Fruit fly (Drosophila melanogaster) whole organism, adult: Measurements from ENCODE around the gene Pp1-87B.

Experiments
- CG11617 ChIP-seq: fragments of 200-800 bp; sonication (Bioruptor generic); optimal IDR thresholded peaks from 2 replicates; lab custom pipeline; 2017; ENCODE audit warnings: mild to moderate bottlenecking, missing biosample characterization, missing genetic modification reagents, missing genetic modification characterization
- CG12768 ChIP-seq: fragments of 200-800 bp; sonication (Bioruptor generic); optimal IDR thresholded peaks from 2 replicates; lab custom pipeline; 2017; ENCODE audit warnings: missing biosample characterization, missing genetic modification characterization, mild to moderate bottlenecking, moderate library complexity, missing genetic modification reagents
- CG14711 ChIP-seq: fragments of 200-800 bp; sonication (Bioruptor generic); optimal IDR thresholded peaks from 2 replicates; lab custom pipeline; 2018; ENCODE audit warnings: missing biosample characterization, mild to moderate bottlenecking, missing genetic modification characterization, moderate library complexity
- CG1620 ChIP-seq: fragments of 200-800 bp; sonication (Bioruptor generic); optimal IDR thresholded peaks from 2 replicates; lab custom pipeline; 2016; ENCODE audit warnings: missing biosample characterization, missing genetic modification characterization
- CG33017 ChIP-seq: fragments of 200-800 bp; sonication (Bioruptor generic); optimal IDR thresholded peaks from 2 replicates; lab custom pipeline; 2018; ENCODE audit warnings: missing biosample characterization, mild to moderate bottlenecking, missing genetic modification characterization, moderate library complexity
- CG5204 ChIP-seq: fragments of 200-800 bp; sonication (Bioruptor generic); optimal IDR thresholded peaks from 2 replicates; lab custom pipeline; 2016; ENCODE audit warnings: missing biosample characterization, missing genetic modification characterization
- CG7045 ChIP-seq: fragments of 200-800 bp; sonication (Bioruptor generic); optimal IDR thresholded peaks from 2 replicates; lab custom pipeline; 2017; ENCODE audit warnings: missing biosample characterization, mild to moderate bottlenecking, missing genetic modification characterization
- CG7101 ChIP-seq: fragments of 200-800 bp; sonication (Bioruptor generic); optimal IDR thresholded peaks from 2 replicates; lab custom pipeline; 2018; ENCODE audit warnings: missing biosample characterization, mild to moderate bottlenecking, missing genetic modification characterization, moderate library complexity
- Clk ChIP-seq: fragments of 200-800 bp; sonication (Bioruptor generic); optimal IDR thresholded peaks from 2 replicates; lab custom pipeline; 2017; ENCODE audit warnings: missing biosample characterization, missing genetic modification characterization
- Crg-1 ChIP-seq: fragments of 200-800 bp; sonication (Bioruptor generic); optimal IDR thresholded peaks from 2 replicates; lab custom pipeline; 2016; ENCODE audit warnings: missing biosample characterization, missing genetic modification characterization
- Hr96 ChIP-seq: fragments of 200-800 bp; sonication (Bioruptor generic); optimal IDR thresholded peaks from 2 replicates; lab custom pipeline; 2016; ENCODE audit warnings: missing biosample characterization, missing genetic modification characterization
- Mnt ChIP-seq: fragments of 200-800 bp; sonication (Bioruptor generic); optimal IDR thresholded peaks from 2 replicates; lab custom pipeline; 2016; ENCODE audit warnings: missing biosample characterization, mild to moderate bottlenecking, missing genetic modification characterization
- bab1 ChIP-seq: fragments of 200-800 bp; sonication (Bioruptor generic); optimal IDR thresholded peaks from 3 replicates; lab custom pipeline; 2019; ENCODE audit warnings: missing biosample characterization, mild to moderate bottlenecking, missing genetic modification characterization, moderate library complexity
- cic ChIP-seq: fragments of 200-800 bp; sonication (Bioruptor generic); optimal IDR thresholded peaks from 2 replicates; lab custom pipeline; 2017; ENCODE audit warnings: missing biosample characterization, mild to moderate bottlenecking, missing genetic modification characterization, moderate library complexity
- cnc ChIP-seq, 2 experiments: fragments of >200 bp; optimal IDR thresholded peaks; 2 replicates each; lab custom pipeline; 2017
- kay ChIP-seq: fragments of 200-800 bp; sonication (Bioruptor generic); peaks from one replicate; lab custom pipeline; 2016; ENCODE audit warnings: missing biosample characterization, missing genetic modification characterization, borderline replicate concordance
- ovo ChIP-seq: fragments of 200-800 bp; sonication (Bioruptor generic); optimal IDR thresholded peaks from 2 replicates; lab custom pipeline; 2016; ENCODE audit warnings: missing biosample characterization, missing genetic modification characterization
- pad ChIP-seq: fragments of 200-800 bp; sonication (Bioruptor generic); optimal IDR thresholded peaks from 3 replicates; lab custom pipeline; 2017; ENCODE audit warnings: missing biosample characterization, missing genetic modification characterization, mild to moderate bottlenecking, moderate library complexity, missing genetic modification reagents
- tj ChIP-seq: fragments of 200-800 bp; sonication (Bioruptor generic); optimal IDR thresholded peaks from 3 replicates; lab custom pipeline; 2017; ENCODE audit warnings: missing biosample characterization, mild to moderate bottlenecking, missing genetic modification characterization, moderate library complexity
- toe ChIP-seq: fragments of 200-800 bp; sonication (Bioruptor generic); optimal IDR thresholded peaks from 2 replicates; lab custom pipeline; 2016; ENCODE audit warnings: missing biosample characterization, missing genetic modification characterization

Pp1-87B gene

DNA sequence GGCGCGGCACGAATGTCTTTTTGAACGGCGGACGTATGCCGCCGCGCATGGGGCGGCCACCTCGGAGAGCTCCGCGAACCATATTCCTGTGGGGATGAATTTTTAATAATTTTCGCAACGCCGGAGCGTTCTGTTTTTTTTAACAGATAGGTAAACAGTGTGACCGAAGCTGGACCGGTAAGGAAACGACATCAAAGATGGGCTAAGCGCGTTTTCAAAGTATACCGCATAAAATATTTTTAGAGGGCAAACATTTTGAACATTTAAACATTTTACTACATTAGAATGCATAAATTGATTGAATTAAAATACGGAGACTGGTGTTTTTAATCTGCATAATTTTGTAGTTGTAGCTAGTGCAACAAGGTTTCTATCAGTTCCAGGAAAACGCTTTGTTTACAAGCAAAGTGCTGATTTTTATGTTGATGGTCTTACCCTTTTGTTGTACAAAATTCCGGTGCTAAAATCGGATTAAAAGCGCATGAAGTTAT lies 3.4 kb upstream of the Pp1-87B start, which contains the start of the genes CG5641 and CG5245:
TSS of gene CG5641 (minus strand) at position 163 of the 491 bp plus-strand sequence.
TSS of gene CG5245 (plus strand) at position 441 of the 491 bp plus-strand sequence.
- TF ChIP-seq CG12768 (GFP tag; lab: Kevin White, UChicago) = no peak
- no peak for TF ChIP-seq pad (GFP tag; lab: Kevin White, UChicago)
- no peak for TF ChIP-seq CG14711 (tag; lab: Kevin White, UChicago)
- no peak for TF ChIP-seq Clk (GFP tag; lab: Kevin White, UChicago)
- TF ChIP-seq bab1 (GFP tag; lab: Kevin White, UChicago) = peak; percentile 31
- TF ChIP-seq CG7045 = no peak
- TF ChIP-seq cnc (optimal IDR thresholded peaks at IDR 0.05; lab: Kevin White, UChicago) = peak in 1 of 2 experiments; percentile 58
- TF ChIP-seq tj = no peak
- no peak for TF ChIP-seq CG7101

DNA sequence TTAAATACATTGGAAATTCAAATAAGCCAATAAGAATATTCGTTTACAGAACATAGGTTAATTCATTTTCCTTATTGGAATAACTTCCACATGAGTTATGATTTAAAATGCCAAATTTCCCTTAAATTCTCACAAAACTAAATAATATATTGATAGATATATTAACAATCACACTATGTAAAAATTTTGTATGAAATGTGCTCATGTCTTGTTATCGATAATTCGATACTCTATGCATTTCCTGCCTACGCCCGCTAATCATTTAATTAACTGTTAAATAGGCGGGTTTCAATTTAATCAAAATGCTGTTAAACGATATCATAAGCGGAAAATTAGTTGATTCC lies 565 bp upstream of the Pp1-87B start, which contains the start of gene NANS:
TSS of gene NANS (plus strand) at position 269 of the 344 bp plus-strand sequence.
- TF ChIP-seq CG1620 (GFP tag; lab: Kevin White, UChicago) (no peak), tj (no peak), CG11617 (GFP tag; lab: Kevin White, UChicago) (no peak), CG12768 (GFP tag; lab: Kevin White, UChicago) (no peak), CG33017 (tag; lab: Kevin White, UChicago) (no peak), CG14711 (tag; lab: Kevin White, UChicago) (no peak), Mnt (GFP tag; lab: Kevin White, UChicago) (no peak), bab1 (GFP tag; lab: Kevin White, UChicago) (no peak), CG5204 (GFP tag; lab: Kevin White, UChicago) (no peak), CG7045 (no peak), ovo (GFP tag; lab: Kevin White, UChicago) (no peak), cnc (optimal IDR thresholded peaks at IDR 0.05; lab: Kevin White, UChicago) (no peak), CG7101 (no peak), pad (GFP tag; lab: Kevin White, UChicago) (no peak), kay (GFP tag; lab: Kevin White, UChicago) (no peak), Crg-1 (GFP tag; lab: Kevin White, UChicago) (no peak), Hr96 (GFP tag; lab: Kevin White, UChicago) (no peak)

DNA sequence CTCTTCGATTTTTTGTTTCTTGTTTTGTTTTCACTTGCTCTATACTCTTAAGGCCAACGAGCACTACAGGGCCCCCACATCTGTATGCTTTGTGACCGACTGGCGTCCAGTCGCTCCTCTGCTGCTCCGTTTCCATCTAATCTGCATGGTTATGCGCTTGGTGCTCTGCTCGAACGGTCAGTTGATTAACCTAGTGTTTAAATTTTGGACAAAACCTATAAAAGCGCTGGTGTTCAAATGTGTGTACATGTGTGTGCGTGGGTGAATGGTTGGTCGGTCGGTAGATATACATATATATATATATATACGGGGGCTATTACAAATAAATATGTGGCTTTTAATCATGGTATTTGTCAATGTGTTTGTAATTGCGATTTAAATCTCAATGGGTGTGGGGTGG lies 1.7 kb downstream of the Pp1-87B start:
- TF ChIP-seq ovo (GFP tag; lab: Kevin White, UChicago) = no peak
- TF ChIP-seq CG5204 (GFP tag; lab: Kevin White, UChicago) = no peak
- no peak for TF ChIP-seq toe (GFP tag; lab: Kevin White, UChicago)
- TF ChIP-seq Hr96 (GFP tag; lab: Kevin White, UChicago) = no peak
- TF ChIP-seq cnc (optimal IDR thresholded peaks at IDR 0.05; lab: Kevin White, UChicago) = no peak
- no peak for TF ChIP-seq Crg-1 (GFP tag; lab: Kevin White, UChicago)
- TF ChIP-seq bab1 (GFP tag; lab: Kevin White, UChicago) = no peak
- TF ChIP-seq CG11617 (GFP tag; lab: Kevin White, UChicago) = no peak
- no peak for TF ChIP-seq CG14711 (tag; lab: Kevin White, UChicago)
- TF ChIP-seq CG7045 = no peak

DNA sequence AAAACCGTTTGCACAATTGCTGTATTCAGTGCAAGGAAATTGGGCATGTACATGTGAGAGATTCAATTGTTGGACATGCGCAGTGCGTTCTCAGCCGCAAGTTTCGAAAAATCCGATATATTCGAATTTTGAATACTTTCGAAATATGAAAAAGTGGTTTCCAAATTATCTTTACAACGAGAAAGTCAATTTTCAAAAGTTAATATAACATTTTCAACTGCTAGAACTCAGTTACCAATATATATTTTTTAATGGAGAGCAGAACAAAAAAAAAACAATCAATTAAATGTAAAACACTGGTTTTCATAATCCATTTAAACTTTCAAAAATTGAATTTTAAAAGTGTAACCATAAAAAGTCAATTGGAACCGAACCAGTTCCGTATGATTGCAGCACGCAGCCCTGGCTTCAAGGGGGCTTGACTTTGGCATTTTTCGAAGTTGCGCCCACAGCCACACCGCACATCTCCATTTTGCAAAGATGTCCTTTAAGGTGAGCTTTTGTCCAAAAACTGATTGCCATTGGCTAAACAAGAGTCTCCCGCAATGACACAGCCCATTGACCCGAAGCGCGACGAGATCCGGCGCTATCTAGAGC lies 3.2 kb downstream of the Pp1-87B start, which contains the start of the genes Scgbeta and CG17202:
TSS of gene Scgbeta (minus strand) at position 51 of the 597 bp plus-strand sequence.
TSS of gene CG17202 (plus strand) at position 390 of the 597 bp plus-strand sequence.
- TF ChIP-seq bab1 (GFP tag; lab: Kevin White, UChicago) = peak; percentile 10
- TF ChIP-seq CG1620 (GFP tag; lab: Kevin White, UChicago) = no peak
- TF ChIP-seq CG7101 = peak; percentile 18
- TF ChIP-seq CG12768 (GFP tag; lab: Kevin White, UChicago) = peak; percentile 35
- peak; percentile 13 for TF ChIP-seq CG11617 (GFP tag; lab: Kevin White, UChicago)
- peak; percentile 22 for TF ChIP-seq cic (GFP tag; lab: Kevin White, UChicago)

DNA sequence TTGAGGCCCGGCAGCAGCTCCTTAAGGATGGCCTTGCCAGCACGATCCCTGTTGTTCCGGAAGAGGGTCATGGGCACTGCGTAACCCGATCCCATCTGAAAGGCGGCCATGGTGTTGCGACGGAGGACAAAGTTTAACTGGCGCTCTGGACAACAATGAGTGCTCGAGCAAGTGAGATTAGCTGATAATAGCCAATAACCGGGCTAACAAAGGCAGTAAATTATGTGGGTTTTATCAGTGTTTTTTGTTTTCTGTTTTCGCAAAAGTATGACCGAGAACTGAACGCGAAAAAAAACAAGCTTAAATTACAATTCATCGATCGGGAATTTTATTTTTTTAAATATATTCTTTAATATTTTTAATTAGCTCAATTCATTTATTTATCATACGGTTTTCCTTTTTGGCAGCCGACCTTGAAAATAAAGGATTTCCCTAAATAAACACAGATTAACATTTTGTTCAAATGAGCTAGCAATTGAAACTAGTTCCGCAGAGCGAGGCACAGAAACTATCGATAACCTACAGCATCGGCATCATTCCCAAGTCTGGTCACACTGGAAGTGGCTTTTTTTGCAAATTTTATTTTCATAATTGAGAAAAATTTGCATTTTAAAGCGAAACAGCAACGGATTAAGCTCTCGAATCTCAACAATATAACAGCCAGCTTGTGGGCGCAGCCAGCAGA lies 12.3 kb downstream of the Pp1-87B start, which contains the start of the genes Dip-C and pps:
TSS of gene Dip-C (minus strand) at position 486 of the 685 bp plus-strand sequence.
TSS of gene pps (plus strand) at position 555 of the 685 bp plus-strand sequence.
- TF ChIP-seq pad (GFP tag; lab: Kevin White, UChicago) = no peak
- TF ChIP-seq CG33017 (tag; lab: Kevin White, UChicago) = peak; percentile 27
- peak; percentile 10 for TF ChIP-seq Mnt (GFP tag; lab: Kevin White, UChicago)
- no peak for TF ChIP-seq kay (GFP tag; lab: Kevin White, UChicago)
- TF ChIP-seq tj = no peak
- TF ChIP-seq ovo (GFP tag; lab: Kevin White, UChicago) = no peak
- TF ChIP-seq toe (GFP tag; lab: Kevin White, UChicago) = no peak
- no peak for TF ChIP-seq CG7045
- TF ChIP-seq CG11617 (GFP tag; lab: Kevin White, UChicago) = peak; percentile 11
- no peak for TF ChIP-seq cic (GFP tag; lab: Kevin White, UChicago)
- TF ChIP-seq CG14711 (tag; lab: Kevin White, UChicago) = no peak
- peak; percentile 14 for TF ChIP-seq bab1 (GFP tag; lab: Kevin White, UChicago)
- TF ChIP-seq cnc (optimal IDR thresholded peaks at IDR 0.05; lab: Kevin White, UChicago) = no peak
- TF ChIP-seq Clk (GFP tag; lab: Kevin White, UChicago) = no peak
- no peak for TF ChIP-seq Crg-1 (GFP tag; lab: Kevin White, UChicago)
